Worm (Caenorhabditis elegans) whole organism, L4 larva: ENCODE measurements around the gene msp-10.

ENCODE experiments used
- D1046.2 ChIP-seq: fragments of 200-800 bp; sonication (Bioruptor generic); IDR thresholded peaks from 2 replicates; pipeline ENCODE4 v1.3.6; 2022; ENCODE audit warnings: missing genetic modification characterization, missing compliant biosample characterization
- R02D3.7 ChIP-seq: fragments of 150-350 bp; sonication (generic microtip); optimal IDR thresholded peaks from 3 replicates; lab custom pipeline; 2014; ENCODE audit warnings: missing biosample characterization, missing genetic modification characterization
- T20F7.1 ChIP-seq: fragments of 200-800 bp; sonication (Bioruptor generic); optimal IDR thresholded peaks from 2 replicates; lab custom pipeline; 2018; ENCODE audit warnings: mild to moderate bottlenecking, missing genetic modification characterization, missing compliant biosample characterization
- aha-1 ChIP-seq: fragments of 150-350 bp; peaks from one replicate; lab custom pipeline; 2014; ENCODE audit warnings: missing biosample characterization, missing genetic modification characterization
- aly-2 ChIP-seq: sonication (generic microtip); optimal IDR thresholded peaks from 2 replicates; lab custom pipeline; 2018; ENCODE audit warnings: missing biosample characterization, missing genetic modification characterization
- ces-1 ChIP-seq: fragments of 150-350 bp; sonication (generic microtip); optimal IDR thresholded peaks from 4 replicates; lab custom pipeline; 2014; ENCODE audit warnings: missing biosample characterization, missing genetic modification reagents, missing genetic modification characterization
- dmd-6 ChIP-seq: fragments of 200-800 bp; sonication (Bioruptor generic); IDR thresholded peaks from 2 replicates; pipeline ENCODE4 v1.3.6; 2022; ENCODE audit warnings: missing genetic modification reagents, missing genetic modification characterization, missing compliant biosample characterization
- dpl-1 ChIP-seq: fragments of 150-350 bp; optimal IDR thresholded peaks from 2 replicates; lab custom pipeline; 2014; ENCODE audit warnings: missing biosample characterization, missing genetic modification reagents, missing genetic modification characterization
- egl-27 ChIP-seq: sonication (generic microtip); optimal IDR thresholded peaks from 3 replicates; lab custom pipeline; 2017; ENCODE audit warnings: missing biosample characterization, missing genetic modification reagents, missing genetic modification characterization
- hlh-30 ChIP-seq: sonication (generic microtip); optimal IDR thresholded peaks from 2 replicates; lab custom pipeline; 2017; ENCODE audit warnings: antibody characterized with exemption, mild to moderate bottlenecking, missing genetic modification characterization, missing compliant biosample characterization; ENCODE audit not compliant: insufficient read depth
- lir-3 ChIP-seq: sonication (generic microtip); optimal IDR thresholded peaks from 2 replicates; lab custom pipeline; 2016; ENCODE audit warnings: mild to moderate bottlenecking, missing genetic modification characterization, missing compliant biosample characterization
- set-16 ChIP-seq: fragments of 200-800 bp; sonication (Bioruptor generic); IDR thresholded peaks from 2 replicates; pipeline ENCODE4 v1.3.6; 2022; ENCODE audit warnings: missing genetic modification reagents, missing genetic modification characterization, missing compliant biosample characterization
- unc-39 ChIP-seq: sonication (generic microtip); optimal IDR thresholded peaks from 2 replicates; lab custom pipeline; 2017; ENCODE audit warnings: missing biosample characterization, missing genetic modification characterization
- unc-62 ChIP-seq, 3 experiments: fragments of 150-350 bp in 1 of 3; sonication (generic microtip); optimal IDR thresholded peaks in 2 of 3; peaks in 1 of 3; 1 replicate in 1 of 3; 2 replicates in 2 of 3; lab custom pipeline; 2014 to 2017; ENCODE audit warnings: missing biosample characterization in 3 of 3, missing genetic modification characterization in 3 of 3, missing genetic modification reagents in 3 of 3, missing genotype in 1 of 3

- TF ChIP-seq ces-1 (GFP tag; lab: Kevin White, UChicago) (no peak), egl-27 (tag; lab: Kevin White, UChicago) (no peak), unc-39 (no peak), D1046.2 (GFP tag; lab: Robert Waterston, UW) (no peak), R02D3.7 (tag; lab: Kevin White, UChicago) (no peak), T20F7.1 (GFP tag; lab: Kevin White, UChicago) (no peak), unc-62 (GFP tag; optimal IDR thresholded peaks at IDR 0.05 in 1 of 2; lab: Kevin White, UChicago) (no peak), unc-62 (tag; optimal IDR thresholded peaks at IDR 0.05; lab: Kevin White, UChicago) (no peak), set-16 (GFP tag; lab: Robert Waterston, UW) (no peak), lir-3 (tag; lab: Kevin White, UChicago) (no peak), aly-2 (no peak), hlh-30 (no peak), aha-1 (tag; lab: Kevin White, UChicago) (no peak), dmd-6 (GFP tag; lab: Robert Waterston, UW) (peak; percentile 30; the same call in 1 of the 2 replicates), dpl-1 (GFP tag; lab: Kevin White, UChicago) (no peak)
Measured at ce11 chrIV:9854952-9855351, 17.5 kb downstream of the msp-10 start.
